Worm (Caenorhabditis elegans) whole organism, young adult: ENCODE measurements around the gene C10C6.13.
"Not testable (repeated sequence)": the region's sequence is repeated elsewhere in the genome, so short reads cannot be mapped to it uniquely, and the experiment has no call there.

Source experiments
- F23B12.7 ChIP-seq: sonication (generic microtip); optimal IDR thresholded peaks from 2 replicates; lab custom pipeline; 2017; ENCODE audit warnings: missing genetic modification characterization, mild to moderate bottlenecking, missing compliant biosample characterization, antibody characterized with exemption, moderate library complexity; ENCODE audit not compliant: insufficient read depth
- atf-7 ChIP-seq: sonication (generic microtip); optimal IDR thresholded peaks from 2 replicates; lab custom pipeline; 2017; ENCODE audit warnings: mild to moderate bottlenecking, missing genetic modification characterization, missing compliant biosample characterization
- dpl-1 ChIP-seq: fragments of 150-350 bp; optimal IDR thresholded peaks from 2 replicates; lab custom pipeline; 2014; ENCODE audit warnings: missing biosample characterization, missing genetic modification reagents, missing genetic modification characterization
- snpc-4 ChIP-seq, 5 experiments: fragments of 150-350 bp in 1 of 5; sonication (generic microtip) in 4 of 5; optimal IDR thresholded peaks; 2 replicates each; lab custom pipeline; 2014 to 2018; ENCODE audit warnings: missing genetic modification characterization in 5 of 5, missing biosample characterization in 3 of 5, antibody characterized with exemption in 2 of 5, mild to moderate bottlenecking in 2 of 5, missing compliant biosample characterization in 2 of 5, missing genotype in 2 of 5, moderate library complexity in 2 of 5, missing genetic modification reagents in 1 of 5
- zim-3 ChIP-seq: sonication (generic microtip); optimal IDR thresholded peaks from 2 replicates; lab custom pipeline; 2017; ENCODE audit warnings: mild to moderate bottlenecking, missing genetic modification characterization, moderate library complexity, missing compliant biosample characterization

DNA sequence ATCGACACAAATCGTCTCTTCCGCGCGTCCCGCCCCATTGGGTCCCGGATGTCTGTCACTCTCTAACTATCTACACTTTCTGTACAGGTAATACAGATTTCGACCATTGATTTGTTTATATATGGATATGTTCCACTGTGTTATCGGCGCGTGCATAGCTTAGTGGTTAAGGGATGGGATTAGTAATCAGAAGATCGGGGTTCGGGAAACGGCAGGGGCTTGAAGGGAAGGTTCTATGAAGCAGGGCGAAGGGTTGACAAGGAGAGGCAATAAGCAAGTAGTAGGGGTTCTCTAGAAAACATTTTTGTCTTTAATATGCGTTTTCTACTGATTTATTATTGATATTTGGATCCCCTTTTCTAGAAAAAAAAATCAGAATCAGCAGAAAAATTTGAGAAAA, 27.8 kb upstream of the C10C6.13 start:
- not testable (repeated sequence) for TF ChIP-seq F23B12.7 (tag; lab: Kevin White, UChicago); snpc-4 (GFP tag; optimal IDR thresholded peaks at IDR 0.05; lab: Kevin White, UChicago); snpc-4 (tag; optimal IDR thresholded peaks at IDR 0.05; lab: Kevin White, UChicago); atf-7 (tag; lab: Kevin White, UChicago); dpl-1 (GFP tag; lab: Kevin White, UChicago); zim-3 (tag; lab: Kevin White, UChicago)
